Worm (Caenorhabditis elegans) whole organism, L4/young adult: ENCODE results near the gene Y70C5B.2.

Source experiments
- dao-5 ChIP-seq: sonication (generic microtip); optimal IDR thresholded peaks from 2 replicates; lab custom pipeline; 2016; ENCODE audit warnings: missing genotype, missing genetic modification characterization, moderate library complexity, missing compliant biosample characterization
- him-1 ChIP-seq: sonication (generic microtip); optimal IDR thresholded peaks from 2 replicates; lab custom pipeline; 2016; ENCODE audit warnings: missing genotype, missing genetic modification reagents, missing genetic modification characterization, missing compliant biosample characterization

DNA sequence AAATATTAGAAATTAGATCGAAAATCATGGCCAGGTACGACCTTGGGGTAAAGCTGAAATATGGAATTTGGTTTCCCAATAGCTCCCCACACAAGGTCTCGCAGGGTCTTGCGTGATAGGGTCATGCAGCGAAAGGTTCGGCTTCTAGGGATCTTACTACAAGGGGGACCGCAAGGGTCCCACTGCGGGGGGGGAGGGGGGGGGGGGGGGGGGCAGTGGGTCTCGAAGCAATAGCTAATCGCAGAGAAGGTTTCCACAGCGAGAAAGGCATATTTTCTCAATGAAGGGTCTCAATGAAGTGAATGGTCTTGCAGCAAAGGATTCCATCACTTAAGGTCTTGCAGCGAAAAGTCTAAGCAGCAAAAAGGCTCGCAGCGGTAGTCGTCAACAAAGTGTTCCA, 32.3 kb upstream of the Y70C5B.2 start:
- TF ChIP-seq dao-5 (tag; lab: Kevin White, UChicago) (no peak), him-1 (tag; lab: Kevin White, UChicago) (no peak)
